Fruit fly (Drosophila melanogaster) ovary, adult (tissue): Measurements from ENCODE around the gene CG11109.

Source experiments
- CG17801 ChIP-seq: fragments of 200-800 bp; optimal IDR thresholded peaks from 2 replicates; lab custom pipeline; 2019; ENCODE audit warnings: missing biosample characterization, mild to moderate bottlenecking, missing genetic modification characterization, moderate library complexity; ENCODE audit not compliant: partially characterized antibody

The CG11109 gene

dm6 chr3L:22883649-22884048 lies 11.6 kb downstream of the CG11109 start:
- TF ChIP-seq CG17801 = no peak

- no peak for TF ChIP-seq CG17801
Observed at dm6 chr3L:22884481-22884880, 12.5 kb downstream of the CG11109 start.

DNA sequence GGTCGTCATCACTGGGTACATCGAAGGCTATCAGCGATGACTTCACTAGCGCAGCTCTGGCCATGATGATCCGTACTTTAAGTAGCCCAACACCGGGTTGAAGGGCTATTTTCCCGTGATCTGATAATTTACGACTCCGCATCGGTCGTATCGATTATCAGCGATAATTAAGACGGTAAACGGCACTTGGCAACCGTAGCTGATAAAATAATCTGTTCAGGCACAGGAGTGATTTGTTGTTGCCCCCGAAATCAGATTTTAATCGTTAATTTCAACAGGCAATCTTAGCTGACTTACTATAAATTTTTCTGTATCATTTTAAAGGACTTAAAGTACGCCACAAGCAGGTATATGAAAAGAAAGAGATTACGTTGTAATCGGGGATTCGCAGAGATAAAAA lies 13.8 kb downstream of the CG11109 start:
- no peak for TF ChIP-seq CG17801

- TF ChIP-seq CG17801 = no peak
Observed at dm6 chr3L:22886939-22887338, 14.9 kb downstream of the CG11109 start.

DNA sequence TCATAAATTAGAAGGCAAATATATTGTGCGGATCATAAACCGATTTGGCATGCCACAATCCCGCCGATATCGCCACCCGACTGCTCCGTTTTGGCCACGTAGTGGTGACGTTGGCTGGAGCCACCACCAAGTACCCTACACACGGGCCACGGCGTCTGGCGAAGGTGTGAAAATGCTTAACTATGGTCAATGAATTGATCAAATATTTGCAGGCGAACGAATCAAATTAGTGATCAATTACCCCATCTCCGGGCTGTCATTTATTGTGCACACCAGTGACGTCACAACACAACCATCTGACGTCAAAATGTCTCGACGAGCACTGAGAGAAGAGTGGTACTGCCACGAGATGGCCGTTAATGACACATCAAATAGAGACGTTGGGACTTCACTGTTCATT lies 15.7 kb downstream of the CG11109 start:
- TF ChIP-seq CG17801 = no peak

dm6 chr3L:22888591-22889258 lies 16.7 kb downstream of the CG11109 start:
- TF ChIP-seq CG17801 = no peak

dm6 chr3L:22890024-22890423 lies 18.0 kb downstream of the CG11109 start:
- no peak for TF ChIP-seq CG17801

DNA sequence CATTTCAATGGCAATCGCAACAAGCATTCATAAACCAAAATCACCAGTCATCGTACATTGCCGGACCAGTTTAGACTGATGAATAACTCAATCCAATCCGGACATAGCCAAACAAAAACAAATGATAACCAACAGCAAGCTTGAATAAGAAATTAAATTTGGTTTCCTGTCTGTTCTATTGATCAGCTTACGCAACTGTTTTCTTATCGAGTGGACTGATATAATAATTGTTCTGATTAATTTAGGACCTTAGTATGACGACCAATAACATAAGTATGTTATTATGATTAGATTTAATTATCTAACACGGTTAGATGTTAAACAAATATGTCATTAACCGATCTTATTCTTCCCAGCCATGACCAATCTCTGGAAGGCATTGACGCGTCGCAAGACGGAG lies 19.0 kb downstream of the CG11109 start:
- TF ChIP-seq CG17801 = no peak

dm6 chr3L:22894689-22895283 lies 22.8 kb downstream of the CG11109 start:
- TF ChIP-seq CG17801 = no peak

DNA sequence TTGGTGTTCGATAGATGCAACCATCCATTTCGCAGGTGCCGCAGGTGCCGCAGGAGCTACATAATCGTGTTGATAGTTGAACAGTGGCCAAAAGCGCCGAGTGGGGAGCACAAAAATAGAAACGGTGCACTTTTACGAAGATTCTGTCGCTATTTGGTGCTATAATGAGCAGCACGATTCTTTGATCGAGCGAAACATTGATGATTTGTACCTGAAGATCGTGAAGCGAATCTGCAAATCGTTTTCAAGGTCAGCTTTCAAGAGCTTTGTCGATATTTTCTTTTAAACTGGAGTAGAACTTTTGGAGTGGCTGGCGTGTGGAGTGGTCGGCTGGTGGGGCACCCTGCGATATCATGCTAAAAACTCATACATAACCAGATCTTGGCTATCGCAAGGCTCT lies 26.4 kb downstream of the CG11109 start, which contains the start of gene CG11131:
Gene CG11131 (plus strand): TSS at position 301 of the 400 bp plus-strand sequence.
- no peak for TF ChIP-seq CG17801

DNA sequence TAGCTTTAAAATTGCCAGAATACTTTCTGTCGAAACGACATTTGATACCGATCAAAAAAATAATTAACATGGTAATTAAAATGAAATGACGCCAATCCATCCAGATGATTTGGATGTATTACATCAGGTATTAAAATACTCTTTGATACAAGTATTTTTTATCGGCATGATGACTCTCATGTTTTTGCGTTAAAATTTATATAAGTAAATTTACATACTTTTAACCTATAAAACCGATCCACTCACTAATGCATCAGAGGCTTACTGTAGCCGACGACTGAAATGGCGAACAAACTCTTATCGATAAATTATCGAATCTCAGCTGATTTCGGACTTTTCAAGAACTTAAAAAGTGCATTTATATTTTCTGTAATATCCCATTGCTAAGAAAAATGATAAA lies 29.6 kb downstream of the CG11109 start, which contains the start of gene BoYb:
Gene BoYb (plus strand): TSS at position 301 of the 400 bp plus-strand sequence.
- TF ChIP-seq CG17801 = no peak

DNA sequence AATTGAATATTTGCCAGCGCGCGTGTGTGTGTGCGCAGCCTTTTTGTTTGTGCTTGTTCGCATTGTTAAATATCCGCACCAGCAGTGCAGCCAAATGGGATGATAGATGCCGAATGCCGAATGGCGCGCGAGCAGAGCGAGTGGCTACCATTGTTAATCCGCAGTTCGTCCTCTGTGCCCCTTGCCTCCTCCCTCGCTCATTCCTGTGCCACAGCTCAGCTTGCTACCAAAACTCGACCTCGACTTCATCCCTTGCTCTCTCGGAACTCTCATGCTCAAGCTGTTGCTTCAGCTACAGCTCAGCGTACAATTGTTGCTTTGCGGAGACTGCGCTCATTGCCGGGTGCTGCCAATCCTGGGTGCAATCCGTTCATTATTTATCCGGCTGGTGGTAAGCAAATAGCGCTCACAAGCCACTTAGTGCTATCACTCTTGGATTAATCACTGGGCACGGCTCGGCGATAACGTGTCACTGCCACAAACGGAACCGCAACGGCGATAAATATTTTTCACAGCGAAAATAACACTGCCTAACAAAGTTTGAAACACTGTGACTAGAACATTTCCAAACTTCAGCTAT lies 37.4 kb downstream of the CG11109 start:
- TF ChIP-seq CG17801 = no peak

- TF ChIP-seq CG17801 = no peak
Observed at dm6 chr3L:22909914-22910541, 38.0 kb downstream of the CG11109 start, which contains the start of gene CG12768. Gene CG12768 (plus strand): TSS chr3L:22910491.
